Fruit fly (Drosophila melanogaster) whole organism, prepupa: ENCODE data around the gene Wnt10.

ENCODE experiments used
- CG10631 ChIP-seq: fragments of 200-800 bp; sonication (Bioruptor generic); optimal IDR thresholded peaks from 2 replicates; lab custom pipeline; 2016; ENCODE audit warnings: missing biosample characterization, missing genetic modification characterization
- CG10669 ChIP-seq: fragments of 200-800 bp; sonication (Bioruptor generic); optimal IDR thresholded peaks from 3 replicates; lab custom pipeline; 2018; ENCODE audit warnings: missing biosample characterization, mild to moderate bottlenecking, missing genetic modification characterization, moderate library complexity
- CG11294 ChIP-seq: fragments of 200-800 bp; sonication (Bioruptor generic); IDR thresholded peaks from 2 replicates; pipeline ENCODE4 v1.3.6; 2022; ENCODE audit warnings: missing biosample characterization, missing genetic modification characterization
- CG11762 ChIP-seq: fragments of 200-800 bp; sonication (Bioruptor generic); optimal IDR thresholded peaks from 3 replicates; lab custom pipeline; 2016; ENCODE audit warnings: missing biosample characterization, missing genetic modification characterization; ENCODE audit not compliant: insufficient read depth
- CG11902 ChIP-seq: fragments of 200-800 bp; sonication (Bioruptor generic); optimal IDR thresholded peaks from 3 replicates; lab custom pipeline; 2016; ENCODE audit warnings: missing biosample characterization, missing genetic modification characterization
- CG15336 ChIP-seq: fragments of 200-800 bp; sonication (Bioruptor generic); IDR thresholded peaks from 2 replicates; pipeline ENCODE4 v1.3.6; 2022; ENCODE audit warnings: missing biosample characterization, missing genetic modification characterization
- CG16779 ChIP-seq: fragments of 200-800 bp; sonication (Bioruptor generic); optimal IDR thresholded peaks from 3 replicates; lab custom pipeline; 2017; ENCODE audit warnings: missing biosample characterization, mild to moderate bottlenecking, missing genetic modification characterization
- CG3032 ChIP-seq: fragments of 200-800 bp; optimal IDR thresholded peaks from 2 replicates; lab custom pipeline; 2019; ENCODE audit warnings: missing biosample characterization, mild to moderate bottlenecking, missing genetic modification characterization, moderate library complexity
- CG31627 ChIP-seq: fragments of 200-800 bp; sonication (Bioruptor generic); optimal IDR thresholded peaks from 3 replicates; lab custom pipeline; 2016; ENCODE audit warnings: missing biosample characterization, missing genetic modification characterization
- CG32006 ChIP-seq: fragments of 200-800 bp; sonication (Bioruptor generic); optimal IDR thresholded peaks from 3 replicates; lab custom pipeline; 2017; ENCODE audit warnings: missing biosample characterization, mild to moderate bottlenecking, missing genetic modification characterization
- CG34406 ChIP-seq: fragments of 200-800 bp; sonication (Bioruptor generic); optimal IDR thresholded peaks from 3 replicates; lab custom pipeline; 2016; ENCODE audit warnings: missing biosample characterization, missing genetic modification characterization
- CG3919 ChIP-seq: fragments of 200-800 bp; sonication (Bioruptor generic); optimal IDR thresholded peaks from 3 replicates; lab custom pipeline; 2016; ENCODE audit warnings: missing biosample characterization, missing genetic modification characterization
- CG4318 ChIP-seq: fragments of 200-800 bp; sonication (Bioruptor generic); optimal IDR thresholded peaks from 3 replicates; lab custom pipeline; 2017; ENCODE audit warnings: missing biosample characterization, mild to moderate bottlenecking, missing genetic modification characterization
- CG6163 ChIP-seq: fragments of 200-800 bp; sonication (Bioruptor generic); IDR thresholded peaks from 3 replicates; pipeline ENCODE4 v1.3.6; 2022; ENCODE audit warnings: missing biosample characterization, missing genetic modification characterization
- CG6792 ChIP-seq: fragments of 200-800 bp; sonication (Bioruptor generic); optimal IDR thresholded peaks from 3 replicates; lab custom pipeline; 2016; ENCODE audit warnings: missing biosample characterization, missing genetic modification characterization
- CG6808 ChIP-seq: fragments of 200-800 bp; sonication (Bioruptor generic); optimal IDR thresholded peaks from 3 replicates; lab custom pipeline; 2017; ENCODE audit warnings: missing biosample characterization, missing genetic modification characterization, mild to moderate bottlenecking, moderate library complexity, missing genetic modification reagents
- CG6854 ChIP-seq: fragments of 200-800 bp; sonication (Bioruptor generic); optimal IDR thresholded peaks from 2 replicates; lab custom pipeline; 2017; ENCODE audit warnings: missing biosample characterization, mild to moderate bottlenecking, missing genetic modification characterization
- CG7368 ChIP-seq: fragments of 200-800 bp; sonication (Bioruptor generic); optimal IDR thresholded peaks from 3 replicates; lab custom pipeline; 2016; ENCODE audit warnings: missing biosample characterization, missing genetic modification characterization
- CG8119 ChIP-seq: fragments of 200-800 bp; sonication (Bioruptor generic); IDR thresholded peaks from 3 replicates; pipeline ENCODE4 v1.3.6; 2022; ENCODE audit warnings: missing biosample characterization, missing genetic modification characterization
- CG8319 ChIP-seq: fragments of 200-800 bp; sonication (Bioruptor generic); optimal IDR thresholded peaks from 3 replicates; lab custom pipeline; 2016; ENCODE audit warnings: missing biosample characterization, missing genetic modification characterization
- CG8632 ChIP-seq: fragments of 200-800 bp; sonication (Bioruptor generic); optimal IDR thresholded peaks from 3 replicates; lab custom pipeline; 2016; ENCODE audit warnings: missing biosample characterization, missing genetic modification characterization
- CG9139 ChIP-seq: fragments of 200-800 bp; sonication (Bioruptor generic); optimal IDR thresholded peaks from 3 replicates; lab custom pipeline; 2017; ENCODE audit warnings: missing biosample characterization, mild to moderate bottlenecking, missing genetic modification characterization
- Eip75B ChIP-seq: fragments of 200-800 bp; sonication (Bioruptor generic); optimal IDR thresholded peaks from 3 replicates; lab custom pipeline; 2016; ENCODE audit warnings: missing biosample characterization, missing genetic modification characterization
- Eip93F ChIP-seq: fragments of 200-800 bp; sonication (Bioruptor generic); optimal IDR thresholded peaks from 2 replicates; lab custom pipeline; 2016; ENCODE audit warnings: missing biosample characterization, mild to moderate bottlenecking, missing genetic modification characterization
- Ets96B ChIP-seq: fragments of 200-800 bp; optimal IDR thresholded peaks from 2 replicates; lab custom pipeline; 2019; ENCODE audit warnings: missing biosample characterization, mild to moderate bottlenecking, missing genetic modification characterization, moderate library complexity
- Gug ChIP-seq: fragments of 200-800 bp; sonication (Bioruptor generic); IDR thresholded peaks from 2 replicates; pipeline ENCODE4 v1.3.6; 2022; ENCODE audit warnings: missing biosample characterization, missing genetic modification characterization
- Hr38 ChIP-seq: sonication (Bioruptor generic); optimal IDR thresholded peaks from 2 replicates; lab custom pipeline; 2016; ENCODE audit warnings: missing biosample characterization, missing genetic modification characterization
- Lpt ChIP-seq: fragments of 200-800 bp; sonication (Bioruptor generic); optimal IDR thresholded peaks from 3 replicates; lab custom pipeline; 2016; ENCODE audit warnings: missing biosample characterization, missing genetic modification characterization
- OdsH ChIP-seq: fragments of 200-800 bp; sonication (Bioruptor generic); optimal IDR thresholded peaks from 3 replicates; lab custom pipeline; 2016; ENCODE audit warnings: missing biosample characterization, missing genetic modification characterization
- Smox ChIP-seq: fragments of 200-800 bp; sonication (Bioruptor generic); optimal IDR thresholded peaks from 3 replicates; lab custom pipeline; 2016; ENCODE audit warnings: missing biosample characterization, missing genetic modification characterization
- Sox14 ChIP-seq: fragments of 200-800 bp; sonication (Bioruptor generic); optimal IDR thresholded peaks from 3 replicates; lab custom pipeline; 2016; ENCODE audit warnings: missing biosample characterization, missing genetic modification characterization
- achi ChIP-seq: fragments of 200-800 bp; sonication (Bioruptor generic); optimal IDR thresholded peaks from 3 replicates; lab custom pipeline; 2016; ENCODE audit warnings: missing biosample characterization, missing genetic modification characterization
- cyc ChIP-seq: fragments of 200-800 bp; sonication (Bioruptor generic); optimal IDR thresholded peaks from 3 replicates; lab custom pipeline; 2016; ENCODE audit warnings: missing biosample characterization, missing genetic modification characterization
- dac ChIP-seq: fragments of 200-800 bp; sonication (Bioruptor generic); optimal IDR thresholded peaks from 2 replicates; lab custom pipeline; 2017; ENCODE audit warnings: missing biosample characterization, mild to moderate bottlenecking, missing genetic modification characterization
- dsx ChIP-seq: fragments of 200-800 bp; optimal IDR thresholded peaks from 3 replicates; lab custom pipeline; 2019; ENCODE audit warnings: missing biosample characterization, mild to moderate bottlenecking, missing genetic modification characterization, moderate library complexity; ENCODE audit not compliant: poor library complexity, severe bottlenecking
- eg ChIP-seq: fragments of 200-800 bp; sonication (Bioruptor generic); IDR thresholded peaks from 3 replicates; pipeline ENCODE4 v1.3.6; 2022; ENCODE audit warnings: missing biosample characterization, missing genetic modification characterization
- esn ChIP-seq: fragments of 200-800 bp; sonication (Bioruptor generic); optimal IDR thresholded peaks from 2 replicates; lab custom pipeline; 2016; ENCODE audit warnings: missing biosample characterization, mild to moderate bottlenecking, missing genetic modification characterization, moderate library complexity
- fd85E ChIP-seq: fragments of 200-800 bp; sonication (Bioruptor generic); optimal IDR thresholded peaks from 3 replicates; lab custom pipeline; 2016; ENCODE audit warnings: missing biosample characterization, missing genetic modification characterization
- fkh ChIP-seq: fragments of 200-800 bp; sonication (Bioruptor generic); optimal IDR thresholded peaks from 3 replicates; lab custom pipeline; 2017; ENCODE audit warnings: missing biosample characterization, mild to moderate bottlenecking, missing genetic modification characterization, moderate library complexity
- net ChIP-seq: fragments of 200-800 bp; sonication (Bioruptor generic); optimal IDR thresholded peaks from 3 replicates; lab custom pipeline; 2016; ENCODE audit warnings: missing biosample characterization, missing genetic modification characterization
- salr ChIP-seq, 2 experiments: fragments of 200-800 bp; sonication (Bioruptor generic); optimal IDR thresholded peaks; 3 replicates each; lab custom pipeline; 2016 to 2018; ENCODE audit warnings: missing biosample characterization in 2 of 2, missing genetic modification characterization in 2 of 2, mild to moderate bottlenecking in 1 of 2
- spab ChIP-seq: fragments of 200-800 bp; sonication (Bioruptor generic); optimal IDR thresholded peaks from 2 replicates; lab custom pipeline; 2017; ENCODE audit warnings: missing biosample characterization, mild to moderate bottlenecking, missing genetic modification characterization, missing genetic modification reagents
- svp ChIP-seq: fragments of 200-800 bp; sonication (Bioruptor generic); peaks from one replicate; lab custom pipeline; 2016; ENCODE audit warnings: missing biosample characterization, missing genetic modification characterization
- topi ChIP-seq: fragments of 200-800 bp; sonication (Bioruptor generic); optimal IDR thresholded peaks from 3 replicates; lab custom pipeline; 2016; ENCODE audit warnings: missing biosample characterization, missing genetic modification characterization

Gene Wnt10

DNA sequence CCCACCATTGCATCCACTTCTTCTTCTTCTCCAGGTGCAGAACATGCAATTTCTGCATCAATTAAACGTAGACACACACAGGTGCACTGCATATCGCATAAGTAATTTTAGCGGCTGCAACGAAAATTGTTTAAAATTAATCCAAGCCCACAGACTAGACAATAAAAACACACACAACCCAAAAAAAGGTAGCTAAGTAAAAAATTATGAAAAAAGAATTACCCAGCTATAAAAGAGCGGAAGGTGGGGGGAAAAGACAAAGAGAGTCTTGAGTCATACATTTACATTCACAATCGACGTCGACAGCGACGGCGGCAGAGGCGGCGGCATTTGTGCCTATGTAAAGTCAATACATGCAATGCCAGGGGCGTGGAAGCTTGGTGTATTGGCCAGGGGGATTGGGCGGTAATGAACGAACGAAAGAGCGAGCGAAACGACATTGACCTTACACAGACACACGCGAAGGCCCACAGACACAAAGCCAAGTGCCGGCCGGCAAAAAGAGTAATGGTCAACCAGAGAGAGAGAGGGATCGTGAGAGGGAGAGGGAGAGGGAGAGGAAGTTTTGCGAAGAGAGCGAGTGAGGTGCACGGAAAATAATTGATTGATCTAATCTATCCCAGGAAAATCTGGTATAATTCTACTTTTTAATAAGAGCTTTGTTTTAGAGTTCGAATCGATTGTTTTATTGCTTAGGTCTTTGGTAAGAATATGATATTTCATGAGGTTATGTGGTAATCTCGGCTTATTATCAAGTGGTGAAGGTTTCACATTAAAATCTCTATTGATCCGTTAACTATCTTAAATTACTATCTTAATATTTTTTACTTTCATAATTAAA, 55.2 kb downstream of the Wnt10 start (continued):
- TF ChIP-seq CG10631 (GFP tag; lab: Kevin White, UChicago), result peak; percentile 87
- TF ChIP-seq CG31627 (GFP tag; lab: Kevin White, UChicago), result peak; percentile 83
- peak; percentile 85 for TF ChIP-seq Ets96B (tag; lab: Kevin White, UChicago)
- peak; percentile 73 for TF ChIP-seq CG15336
- peak; percentile 91 for TF ChIP-seq esn (GFP tag; lab: Kevin White, UChicago)
- peak; percentile 57 for TF ChIP-seq dsx (GFP tag; lab: Kevin White, UChicago)
- TF ChIP-seq Lpt (GFP tag; lab: Kevin White, UChicago), result peak; percentile 47
- TF ChIP-seq fkh (GFP tag; lab: Kevin White, UChicago), result peak; percentile 70
- peak; percentile 39 for TF ChIP-seq dac (GFP tag; lab: Kevin White, UChicago)
- TF ChIP-seq CG11294 (GFP tag; lab: Robert Waterston, UW), result 0 out of 2 replicates have a peak, but pooled peaks have one; percentile 48

dm6 chr2L:7419408-7420304, 56.5 kb downstream of the Wnt10 start:
- TF ChIP-seq CG10631 (GFP tag; lab: Kevin White, UChicago), result peak; percentile 78
- TF ChIP-seq CG6854 (GFP tag; lab: Kevin White, UChicago), result peak; percentile 31
- peak; percentile 64 for TF ChIP-seq CG15336
- TF ChIP-seq Smox (GFP tag; lab: Kevin White, UChicago), result peak; percentile 69
- peak; percentile 50 for TF ChIP-seq CG9139 (GFP tag; lab: Kevin White, UChicago)
- TF ChIP-seq Hr38 (GFP tag; lab: Kevin White, UChicago), result no peak
- TF ChIP-seq fd85E (GFP tag; lab: Kevin White, UChicago), result no peak
- peak; percentile 77 for TF ChIP-seq CG3032 (tag; lab: Kevin White, UChicago)
- 0 out of 2 replicates have a peak, but pooled peaks have one; percentile 11 for TF ChIP-seq CG11294 (GFP tag; lab: Robert Waterston, UW)
- TF ChIP-seq salr (GFP tag; optimal IDR thresholded peaks at IDR 0.05; lab: Kevin White, UChicago), result peak in 1 of 2 experiments; percentile 43
- peak; percentile 82 for TF ChIP-seq topi (GFP tag; lab: Kevin White, UChicago)
- peak; percentile 38 for TF ChIP-seq CG4318
- peak; percentile 31 for TF ChIP-seq CG11762
- peak; percentile 15 for TF ChIP-seq spab (GFP tag; lab: Kevin White, UChicago)
- TF ChIP-seq CG10669, result peak; percentile 64
- TF ChIP-seq achi (GFP tag; lab: Kevin White, UChicago), result peak; percentile 77
- peak; percentile 65 for TF ChIP-seq CG6163 (GFP tag; lab: Robert Waterston, UW)
- TF ChIP-seq Sox14 (GFP tag; lab: Kevin White, UChicago), result peak; percentile 81
- peak; percentile 70 for TF ChIP-seq CG34406
- no peak for TF ChIP-seq CG7368 (GFP tag; lab: Kevin White, UChicago)
- peak; percentile 49 for TF ChIP-seq CG8632 (GFP tag; lab: Kevin White, UChicago)
- TF ChIP-seq Gug, result no peak
- TF ChIP-seq CG3919 (GFP tag; lab: Kevin White, UChicago), result peak; percentile 53
- peak; percentile 95 for TF ChIP-seq svp (GFP tag; lab: Kevin White, UChicago)
- no peak for TF ChIP-seq fkh (GFP tag; lab: Kevin White, UChicago)
- peak; percentile 44 for TF ChIP-seq CG16779 (tag; lab: Kevin White, UChicago)
- peak; percentile 52; the same call in 1 of the 3 replicates for TF ChIP-seq eg (GFP tag; lab: Robert Waterston, UW)
- no peak for TF ChIP-seq Eip93F
- TF ChIP-seq cyc (GFP tag; lab: Kevin White, UChicago), result peak; percentile 69
- TF ChIP-seq Eip75B (GFP tag; lab: Kevin White, UChicago), result peak; percentile 78
- no peak for TF ChIP-seq CG8319
- TF ChIP-seq esn (GFP tag; lab: Kevin White, UChicago), result peak; percentile 89
- peak; percentile 67 for TF ChIP-seq CG8119 (GFP tag; lab: Robert Waterston, UW)
- TF ChIP-seq CG11902 (GFP tag; lab: Kevin White, UChicago), result peak; percentile 40
- peak; percentile 45 for TF ChIP-seq CG6792
- TF ChIP-seq CG6808 (GFP tag; lab: Kevin White, UChicago), result peak; percentile 64
- TF ChIP-seq CG32006, result peak; percentile 54
- TF ChIP-seq net (GFP tag; lab: Kevin White, UChicago), result no peak
- peak; percentile 65 for TF ChIP-seq CG31627 (GFP tag; lab: Kevin White, UChicago)
- peak; percentile 54 for TF ChIP-seq OdsH (GFP tag; lab: Kevin White, UChicago)
